Worm (Caenorhabditis elegans) whole organism, young adult: ENCODE results near the gene tat-3.

Experiments
- B0261.1 ChIP-seq: sonication (generic microtip); optimal IDR thresholded peaks from 2 replicates; lab custom pipeline; 2016; ENCODE audit warnings: mild to moderate bottlenecking, missing genetic modification characterization, moderate library complexity, missing compliant biosample characterization
- C17E4.6 ChIP-seq: fragments of 200-800 bp; sonication (Bioruptor generic); IDR thresholded peaks from 2 replicates; pipeline ENCODE4 v1.3.6; 2022; ENCODE audit warnings: missing genetic modification reagents, missing genetic modification characterization, missing compliant biosample characterization
- F22D6.2 ChIP-seq: sonication (generic microtip); optimal IDR thresholded peaks from 2 replicates; lab custom pipeline; 2016; ENCODE audit warnings: mild to moderate bottlenecking, missing genetic modification characterization, missing compliant biosample characterization
- F52B5.7 ChIP-seq: sonication (generic microtip); optimal IDR thresholded peaks from 2 replicates; lab custom pipeline; 2016; ENCODE audit warnings: mild to moderate bottlenecking, missing genetic modification characterization, missing compliant biosample characterization
- F55B11.4 ChIP-seq: sonication (generic microtip); optimal IDR thresholded peaks from 2 replicates; lab custom pipeline; 2016; ENCODE audit warnings: missing compliant biosample characterization, missing genetic modification characterization, borderline replicate concordance; ENCODE audit not compliant: insufficient read depth
- T07F8.4 ChIP-seq: sonication (generic microtip); optimal IDR thresholded peaks from 2 replicates; lab custom pipeline; 2016; ENCODE audit warnings: mild to moderate bottlenecking, missing genetic modification characterization, moderate library complexity, missing compliant biosample characterization
- T26A5.8 ChIP-seq: sonication (generic microtip); optimal IDR thresholded peaks from 2 replicates; lab custom pipeline; 2016; ENCODE audit warnings: missing genetic modification characterization, missing compliant biosample characterization
- Y53G8AR.9 ChIP-seq: fragments of 200-800 bp; sonication (Bioruptor generic); conservative IDR thresholded peaks from 2 replicates; pipeline ENCODE4 v1.3.6; 2022; ENCODE audit warnings: missing genetic modification reagents, missing genetic modification characterization, missing compliant biosample characterization
- ZK185.1 ChIP-seq: sonication (generic microtip); optimal IDR thresholded peaks from 2 replicates; lab custom pipeline; 2016; ENCODE audit warnings: mild to moderate bottlenecking, missing genetic modification characterization, missing compliant biosample characterization; ENCODE audit not compliant: poor library complexity, severe bottlenecking
- aptf-2 ChIP-seq: fragments of 200-800 bp; sonication (Bioruptor generic); conservative IDR thresholded peaks from 2 replicates; pipeline ENCODE4 v1.3.6; 2022; ENCODE audit warnings: missing genetic modification reagents, missing genetic modification characterization, missing compliant biosample characterization
- atf-7 ChIP-seq: sonication (generic microtip); optimal IDR thresholded peaks from 2 replicates; lab custom pipeline; 2017; ENCODE audit warnings: mild to moderate bottlenecking, missing genetic modification characterization, missing compliant biosample characterization
- attf-5 ChIP-seq: fragments of 200-800 bp; sonication (Bioruptor generic); optimal IDR thresholded peaks from 2 replicates; lab custom pipeline; 2018; ENCODE audit warnings: mild to moderate bottlenecking, missing genetic modification characterization, missing compliant biosample characterization
- bed-1 ChIP-seq: fragments of 200-800 bp; sonication (Bioruptor generic); IDR thresholded peaks from 2 replicates; pipeline ENCODE4 v1.3.6; 2022; ENCODE audit warnings: missing genetic modification reagents, missing genetic modification characterization, missing compliant biosample characterization
- cebp-1 ChIP-seq, 2 experiments: fragments of 200-800 bp in 1 of 2; sonication (Bioruptor generic) in 1 of 2; sonication (generic microtip) in 1 of 2; IDR thresholded peaks in 1 of 2; optimal IDR thresholded peaks in 1 of 2; 2 replicates each; pipeline versions ENCODE4 v1.3.6 to Lab custom; 2017 to 2022; ENCODE audit warnings: missing compliant biosample characterization in 2 of 2, missing genetic modification characterization in 2 of 2, mild to moderate bottlenecking in 1 of 2, missing genetic modification reagents in 1 of 2, moderate library complexity in 1 of 2
- ceh-100 ChIP-seq: fragments of 200-800 bp; sonication (Bioruptor generic); IDR thresholded peaks from 2 replicates; pipeline ENCODE4 v1.3.6; 2022; ENCODE audit warnings: missing genetic modification reagents, missing genetic modification characterization, missing compliant biosample characterization
- die-1 ChIP-seq: sonication (generic microtip); optimal IDR thresholded peaks from 2 replicates; lab custom pipeline; 2016; ENCODE audit warnings: missing genotype, mild to moderate bottlenecking, missing genetic modification characterization, missing compliant biosample characterization
- dox-1 ChIP-seq: fragments of 200-800 bp; sonication (Bioruptor generic); IDR thresholded peaks from 2 replicates; pipeline ENCODE4 v1.3.6; 2022; ENCODE audit warnings: missing genetic modification reagents, missing genetic modification characterization, missing compliant biosample characterization
- efl-1 ChIP-seq: fragments of 150-350 bp; optimal IDR thresholded peaks from 2 replicates; lab custom pipeline; 2014; ENCODE audit warnings: missing biosample characterization, missing genetic modification reagents, missing genetic modification characterization
- egl-44 ChIP-seq: fragments of 200-800 bp; sonication (Bioruptor generic); IDR thresholded peaks from 2 replicates; pipeline ENCODE4 v1.3.6; 2022; ENCODE audit warnings: missing genetic modification reagents, missing genetic modification characterization, missing compliant biosample characterization
- egrh-3 ChIP-seq: fragments of 200-800 bp; sonication (Bioruptor generic); IDR thresholded peaks from 2 replicates; pipeline ENCODE4 v1.3.6; 2022; ENCODE audit warnings: missing genetic modification reagents, missing genetic modification characterization, missing compliant biosample characterization
- ets-4 ChIP-seq: fragments of 200-800 bp; sonication (Bioruptor generic); optimal IDR thresholded peaks from 2 replicates; lab custom pipeline; 2018; ENCODE audit warnings: mild to moderate bottlenecking, missing genetic modification characterization, missing compliant biosample characterization
- gei-17 ChIP-seq: fragments of 200-800 bp; sonication (Bioruptor generic); optimal IDR thresholded peaks from 2 replicates; lab custom pipeline; 2018; ENCODE audit warnings: mild to moderate bottlenecking, missing genetic modification characterization, missing compliant biosample characterization
- hlh-12 ChIP-seq: sonication (generic microtip); optimal IDR thresholded peaks from 2 replicates; lab custom pipeline; 2016; ENCODE audit warnings: missing genetic modification characterization, missing compliant biosample characterization
- hlh-26 ChIP-seq: fragments of 200-800 bp; sonication (Bioruptor generic); conservative IDR thresholded peaks from 2 replicates; pipeline ENCODE4 v1.3.6; 2022; ENCODE audit warnings: missing genetic modification reagents, missing genetic modification characterization, missing compliant biosample characterization
- hrde-1 ChIP-seq: sonication (generic microtip); optimal IDR thresholded peaks from 2 replicates; lab custom pipeline; 2016; ENCODE audit warnings: missing genetic modification characterization, mild to moderate bottlenecking, missing compliant biosample characterization, moderate library complexity, missing genotype, missing genetic modification reagents, borderline replicate concordance
- lir-1 ChIP-seq: fragments of 200-800 bp; sonication (Bioruptor generic); conservative IDR thresholded peaks from 2 replicates; pipeline ENCODE4 v1.3.6; 2022; ENCODE audit warnings: missing genetic modification reagents, missing genetic modification characterization, missing compliant biosample characterization
- madf-10 ChIP-seq: sonication (generic microtip); optimal IDR thresholded peaks from 2 replicates; lab custom pipeline; 2016; ENCODE audit warnings: mild to moderate bottlenecking, missing genetic modification characterization, missing compliant biosample characterization
- madf-3 ChIP-seq: fragments of 200-800 bp; sonication (Bioruptor generic); IDR thresholded peaks from 2 replicates; pipeline ENCODE4 v1.3.6; 2022; ENCODE audit warnings: missing genetic modification reagents, missing genetic modification characterization, missing compliant biosample characterization
- mes-4 ChIP-seq: sonication (generic microtip); optimal IDR thresholded peaks from 2 replicates; lab custom pipeline; 2016; ENCODE audit warnings: missing genotype, missing genetic modification characterization, missing compliant biosample characterization
- mxl-1 ChIP-seq: sonication (generic microtip); optimal IDR thresholded peaks from 2 replicates; lab custom pipeline; 2016; ENCODE audit warnings: missing genetic modification characterization, missing compliant biosample characterization
- nfya-1 ChIP-seq: sonication (generic microtip); optimal IDR thresholded peaks from 2 replicates; lab custom pipeline; 2017; ENCODE audit warnings: antibody characterized with exemption, missing compliant biosample characterization, missing genetic modification characterization, borderline replicate concordance; ENCODE audit not compliant: insufficient read depth
- nhr-120 ChIP-seq: fragments of 200-800 bp; sonication (Bioruptor generic); IDR thresholded peaks from 2 replicates; pipeline ENCODE4 v1.3.6; 2022; ENCODE audit warnings: missing genetic modification characterization, missing compliant biosample characterization
- nhr-27 ChIP-seq: fragments of 200-800 bp; sonication (Bioruptor generic); optimal IDR thresholded peaks from 2 replicates; lab custom pipeline; 2018; ENCODE audit warnings: mild to moderate bottlenecking, missing genetic modification characterization, moderate library complexity, missing compliant biosample characterization
- nhr-80 ChIP-seq: sonication (generic microtip); optimal IDR thresholded peaks from 2 replicates; lab custom pipeline; 2016; ENCODE audit warnings: missing genetic modification characterization, missing compliant biosample characterization
- rec-8 ChIP-seq, 2 experiments: sonication (generic microtip); optimal IDR thresholded peaks; 2 replicates each; lab custom pipeline; 2016; ENCODE audit warnings: mild to moderate bottlenecking in 2 of 2, missing genetic modification characterization in 2 of 2, missing genetic modification reagents in 2 of 2, missing genotype in 2 of 2, missing biosample characterization in 1 of 2, missing compliant biosample characterization in 1 of 2, moderate library complexity in 1 of 2
- snpc-3.4 ChIP-seq: sonication (generic microtip); optimal IDR thresholded peaks from 2 replicates; lab custom pipeline; 2017; ENCODE audit warnings: missing genetic modification characterization, mild to moderate bottlenecking, missing compliant biosample characterization, antibody characterized with exemption, moderate library complexity, missing genotype, missing genetic modification reagents
- snpc-4 ChIP-seq, 5 experiments: fragments of 150-350 bp in 1 of 5; sonication (generic microtip) in 4 of 5; optimal IDR thresholded peaks; 2 replicates each; lab custom pipeline; 2014 to 2018; ENCODE audit warnings: missing genetic modification characterization in 5 of 5, missing biosample characterization in 3 of 5, antibody characterized with exemption in 2 of 5, mild to moderate bottlenecking in 2 of 5, missing compliant biosample characterization in 2 of 5, missing genotype in 2 of 5, moderate library complexity in 2 of 5, missing genetic modification reagents in 1 of 5
- sptf-2 ChIP-seq: fragments of 200-800 bp; sonication (Bioruptor generic); optimal IDR thresholded peaks from 2 replicates; lab custom pipeline; 2018; ENCODE audit warnings: mild to moderate bottlenecking, missing genetic modification characterization, missing compliant biosample characterization
- tbx-9 ChIP-seq: sonication (generic microtip); optimal IDR thresholded peaks from 2 replicates; lab custom pipeline; 2016; ENCODE audit warnings: borderline replicate concordance, missing genetic modification characterization, inconsistent platforms, missing compliant biosample characterization
- tlf-1 ChIP-seq: fragments of 200-800 bp; sonication (Bioruptor generic); optimal IDR thresholded peaks from 2 replicates; lab custom pipeline; 2018; ENCODE audit warnings: mild to moderate bottlenecking, missing genetic modification characterization, missing compliant biosample characterization
- unc-62 ChIP-seq: fragments of 150-350 bp; optimal IDR thresholded peaks from 2 replicates; lab custom pipeline; 2014; ENCODE audit warnings: missing biosample characterization, missing genetic modification reagents, missing genetic modification characterization
- zim-3 ChIP-seq: sonication (generic microtip); optimal IDR thresholded peaks from 2 replicates; lab custom pipeline; 2017; ENCODE audit warnings: mild to moderate bottlenecking, missing genetic modification characterization, moderate library complexity, missing compliant biosample characterization
- ztf-18 ChIP-seq: sonication (generic microtip); optimal IDR thresholded peaks from 2 replicates; lab custom pipeline; 2016; ENCODE audit warnings: missing genotype, mild to moderate bottlenecking, missing genetic modification characterization, missing compliant biosample characterization
- ztf-26 ChIP-seq: sonication (generic microtip); optimal IDR thresholded peaks from 2 replicates; lab custom pipeline; 2017; ENCODE audit warnings: missing genetic modification characterization, missing compliant biosample characterization
- ztf-28 ChIP-seq: fragments of 200-800 bp; sonication (Bioruptor generic); IDR thresholded peaks from 2 replicates; pipeline ENCODE4 v1.3.6; 2022; ENCODE audit warnings: missing genetic modification reagents, missing genetic modification characterization, missing compliant biosample characterization

The tat-3 gene

ce11 chrIII:10739902-10740301, 9.4 kb upstream of the tat-3 start (continued):
- no peak for TF ChIP-seq ets-4 (GFP tag; lab: Kevin White, UChicago)
- no peak for TF ChIP-seq snpc-3.4 (tag; lab: Kevin White, UChicago)
- no peak for TF ChIP-seq ceh-100 (GFP tag; lab: Robert Waterston, UW)
- no peak for TF ChIP-seq rec-8 (tag; optimal IDR thresholded peaks at IDR 0.05; lab: Kevin White, UChicago)
- no peak for TF ChIP-seq die-1 (tag; lab: Kevin White, UChicago)
- TF ChIP-seq zim-3 (tag; lab: Kevin White, UChicago): no peak
- no peak for TF ChIP-seq nfya-1 (tag; lab: Kevin White, UChicago)
- no peak for TF ChIP-seq mxl-1 (tag; lab: Kevin White, UChicago)
- no peak for TF ChIP-seq nhr-120 (GFP tag; lab: Robert Waterston, UW)
- peak; percentile 45 for TF ChIP-seq nhr-80
- TF ChIP-seq tlf-1: no peak
- TF ChIP-seq efl-1 (GFP tag; lab: Kevin White, UChicago): no peak
- TF ChIP-seq gei-17 (GFP tag; lab: Kevin White, UChicago): no peak
- no peak for TF ChIP-seq atf-7 (tag; lab: Kevin White, UChicago)
- no peak for TF ChIP-seq ztf-26 (tag; lab: Kevin White, UChicago)
- no peak for TF ChIP-seq unc-62 (GFP tag; lab: Kevin White, UChicago)
- TF ChIP-seq F22D6.2 (tag; lab: Kevin White, UChicago): no peak
- no peak for TF ChIP-seq B0261.1 (tag; lab: Kevin White, UChicago)
- no peak for TF ChIP-seq hrde-1 (tag; lab: Kevin White, UChicago)
- no peak for TF ChIP-seq hlh-26
- no peak for TF ChIP-seq T07F8.4 (tag; lab: Kevin White, UChicago)
- TF ChIP-seq dox-1: peak; percentile 51; the same call in 1 of the 2 replicates
- no peak for TF ChIP-seq egl-44 (GFP tag; lab: Robert Waterston, UW)
- no peak for TF ChIP-seq sptf-2 (GFP tag; lab: Kevin White, UChicago)
- TF ChIP-seq Y53G8AR.9 (GFP tag; lab: Robert Waterston, UW): 0 out of 2 replicates have a peak, but pooled peaks have one; percentile 20
- TF ChIP-seq ztf-28 (GFP tag; lab: Robert Waterston, UW): no peak
- no peak for TF ChIP-seq cebp-1 (GFP tag; IDR thresholded peaks at IDR 0.05; lab: Robert Waterston, UW)
- TF ChIP-seq cebp-1 (tag; optimal IDR thresholded peaks at IDR 0.05; lab: Kevin White, UChicago): peak; percentile 48
- TF ChIP-seq F55B11.4: no peak
- TF ChIP-seq tbx-9: no peak
- TF ChIP-seq C17E4.6 (GFP tag; lab: Robert Waterston, UW): no peak
- no peak for TF ChIP-seq snpc-4 (GFP tag; optimal IDR thresholded peaks at IDR 0.05; lab: Kevin White, UChicago)
- TF ChIP-seq snpc-4 (tag; optimal IDR thresholded peaks at IDR 0.05; lab: Kevin White, UChicago): peak in 1 of 4 experiments; percentile 14
- peak; percentile 35 for TF ChIP-seq ZK185.1
- no peak for TF ChIP-seq bed-1 (GFP tag; lab: Robert Waterston, UW)
- no peak for TF ChIP-seq F52B5.7 (tag; lab: Kevin White, UChicago)
- TF ChIP-seq hlh-12 (tag; lab: Kevin White, UChicago): no peak
- TF ChIP-seq T26A5.8 (tag; lab: Kevin White, UChicago): no peak
- no peak for TF ChIP-seq mes-4 (tag; lab: Kevin White, UChicago)
- TF ChIP-seq attf-5 (GFP tag; lab: Kevin White, UChicago): peak; percentile 78
- no peak for TF ChIP-seq aptf-2 (GFP tag; lab: Robert Waterston, UW)
- TF ChIP-seq madf-10 (tag; lab: Kevin White, UChicago): peak; percentile 30
- TF ChIP-seq lir-1 (GFP tag; lab: Robert Waterston, UW): no peak
- no peak for TF ChIP-seq madf-3 (GFP tag; lab: Robert Waterston, UW)
- TF ChIP-seq ztf-18: peak; percentile 27
- no peak for TF ChIP-seq egrh-3 (GFP tag; lab: Robert Waterston, UW)
- no peak for TF ChIP-seq nhr-27
